Fruit fly (Drosophila melanogaster): ENCODE results near the gene CG16989.
A peak's percentile ranks its signal among the peaks of the same experiment; 100 is the strongest.

dm6 chrX:767928-768327 is 25.0 kb upstream of the CG16989 start:
- TF ChIP-seq Ets98B (GFP tag; IDR thresholded peaks at IDR 0.05), result no peak
- peak; percentile 67 for TF ChIP-seq CG13204 (GFP tag; optimal IDR thresholded peaks at IDR 0.05)
- TF ChIP-seq CG14655 (GFP tag; optimal IDR thresholded peaks at IDR 0.05), result peak; percentile 25
